Fruit fly (Drosophila melanogaster) whole organism, embryonic: ENCODE measurements around the gene U2af50.
A peak's percentile ranks its signal among the peaks of the same experiment; 100 is the strongest.

ENCODE experiments used
- Antp ChIP-seq: fragments of 200-800 bp; sonication (Bioruptor generic); optimal IDR thresholded peaks from 3 replicates; lab custom pipeline; 2016; ENCODE audit warnings: missing biosample characterization, missing genetic modification characterization
- Bteb2 ChIP-seq: fragments of 200-800 bp; sonication (Bioruptor generic); optimal IDR thresholded peaks from 2 replicates; lab custom pipeline; 2016; ENCODE audit warnings: missing biosample characterization, missing genetic modification characterization
- CG10274 ChIP-seq: fragments of 200-800 bp; sonication (Bioruptor generic); optimal IDR thresholded peaks from 3 replicates; lab custom pipeline; 2017; ENCODE audit warnings: missing biosample characterization, mild to moderate bottlenecking, missing genetic modification characterization
- CG10543 ChIP-seq: fragments of 200-800 bp; sonication (Bioruptor generic); optimal IDR thresholded peaks from 3 replicates; lab custom pipeline; 2017; ENCODE audit warnings: missing biosample characterization, mild to moderate bottlenecking, missing genetic modification characterization, moderate library complexity
- CG15011 ChIP-seq: fragments of 200-800 bp; sonication (Bioruptor generic); optimal IDR thresholded peaks from 3 replicates; lab custom pipeline; 2018; ENCODE audit warnings: missing biosample characterization, mild to moderate bottlenecking, missing genetic modification characterization
- CG1792 ChIP-seq: fragments of 200-800 bp; sonication (Bioruptor generic); optimal IDR thresholded peaks from 2 replicates; lab custom pipeline; 2016; ENCODE audit warnings: missing biosample characterization, missing genetic modification characterization
- CG3065 ChIP-seq: fragments of 200-800 bp; sonication (Bioruptor generic); optimal IDR thresholded peaks from 2 replicates; lab custom pipeline; 2016; ENCODE audit warnings: missing biosample characterization, missing genetic modification characterization
- CG31441 ChIP-seq: fragments of 200-800 bp; sonication (Bioruptor generic); IDR thresholded peaks from 2 replicates; pipeline ENCODE4 v1.3.6; 2022; ENCODE audit warnings: missing biosample characterization, missing genetic modification characterization
- CG33213 ChIP-seq: fragments of 200-800 bp; sonication (Bioruptor generic); optimal IDR thresholded peaks from 3 replicates; lab custom pipeline; 2016; ENCODE audit warnings: missing biosample characterization, missing genetic modification characterization
- CG4328 ChIP-seq: fragments of 200-800 bp; sonication (Bioruptor generic); optimal IDR thresholded peaks from 3 replicates; lab custom pipeline; 2017; ENCODE audit warnings: missing biosample characterization, missing genetic modification reagents, missing genetic modification characterization
- CG4424 ChIP-seq: fragments of 200-800 bp; sonication (Bioruptor generic); optimal IDR thresholded peaks from 3 replicates; lab custom pipeline; 2016; ENCODE audit warnings: missing biosample characterization, missing genetic modification characterization
- CG5180 ChIP-seq: fragments of 200-800 bp; sonication (Bioruptor generic); optimal IDR thresholded peaks from 3 replicates; lab custom pipeline; 2017; ENCODE audit warnings: missing biosample characterization, missing genetic modification characterization, mild to moderate bottlenecking, moderate library complexity, missing genetic modification reagents
- CG5245 ChIP-seq: fragments of 200-800 bp; sonication (Bioruptor generic); optimal IDR thresholded peaks from 3 replicates; lab custom pipeline; 2016; ENCODE audit warnings: missing biosample characterization, missing genetic modification characterization
- CG6854 ChIP-seq: fragments of 200-800 bp; sonication (Bioruptor generic); optimal IDR thresholded peaks from 3 replicates; lab custom pipeline; 2017; ENCODE audit warnings: missing biosample characterization, mild to moderate bottlenecking, missing genetic modification characterization
- CG8478 ChIP-seq: fragments of >200 bp; optimal IDR thresholded peaks from 2 replicates; lab custom pipeline; 2018
- CG9609 ChIP-seq: fragments of 200-800 bp; sonication (Bioruptor generic); optimal IDR thresholded peaks from 3 replicates; lab custom pipeline; 2016; ENCODE audit warnings: missing biosample characterization, missing genetic modification characterization
- Deaf1 ChIP-seq: fragments of 200-800 bp; optimal IDR thresholded peaks from 3 replicates; lab custom pipeline; 2019; ENCODE audit warnings: missing biosample characterization, mild to moderate bottlenecking, missing genetic modification characterization, moderate library complexity
- Doc2 ChIP-seq: fragments of 200-800 bp; sonication (Bioruptor generic); IDR thresholded peaks from 2 replicates; pipeline ENCODE4 v1.3.6; 2022; ENCODE audit warnings: missing biosample characterization, missing genetic modification characterization
- Eip74EF ChIP-seq, 2 experiments: fragments of 200-800 bp in 1 of 2; fragments of >200 bp in 1 of 2; sonication (Bioruptor generic) in 1 of 2; optimal IDR thresholded peaks; 2 replicates each; lab custom pipeline; 2017 to 2019; ENCODE audit warnings: missing biosample characterization in 2 of 2, missing genetic modification characterization in 2 of 2, mild to moderate bottlenecking in 1 of 2, moderate library complexity in 1 of 2
- Ets65A ChIP-seq: fragments of 200-800 bp; sonication (Bioruptor generic); peaks from one replicate; lab custom pipeline; 2016; ENCODE audit warnings: missing biosample characterization, missing genetic modification characterization
- H2.0 ChIP-seq: fragments of 200-800 bp; sonication (Bioruptor generic); IDR thresholded peaks from 2 replicates; pipeline ENCODE4 v1.3.6; 2022; ENCODE audit warnings: missing biosample characterization, missing genetic modification characterization
- Hmx ChIP-seq: fragments of 200-800 bp; sonication (Bioruptor generic); optimal IDR thresholded peaks from 2 replicates; lab custom pipeline; 2016; ENCODE audit warnings: missing biosample characterization, missing genetic modification characterization
- Hr51 ChIP-seq, 2 experiments: fragments of 200-800 bp; sonication (Bioruptor generic); optimal IDR thresholded peaks; 2 replicates in 1 of 2; 3 replicates in 1 of 2; lab custom pipeline; 2016 to 2018; ENCODE audit warnings: missing biosample characterization in 2 of 2, missing genetic modification characterization in 2 of 2, mild to moderate bottlenecking in 1 of 2, moderate library complexity in 1 of 2
- Kr ChIP-seq: fragments of 200-800 bp; sonication (Bioruptor generic); optimal IDR thresholded peaks from 2 replicates; lab custom pipeline; 2017; ENCODE audit warnings: missing biosample characterization, mild to moderate bottlenecking, missing genetic modification characterization
- Lhr ChIP-seq: fragments of 200-800 bp; sonication (Bioruptor generic); optimal IDR thresholded peaks from 3 replicates; lab custom pipeline; 2017; ENCODE audit warnings: mild to moderate bottlenecking, missing biosample characterization, missing genetic modification reagents, missing genetic modification characterization
- Neu2 ChIP-seq: fragments of 200-800 bp; sonication (Bioruptor generic); optimal IDR thresholded peaks from 3 replicates; lab custom pipeline; 2016; ENCODE audit warnings: missing biosample characterization, missing genetic modification characterization, borderline replicate concordance
- Nf-YC ChIP-seq: fragments of 200-800 bp; optimal IDR thresholded peaks from 3 replicates; lab custom pipeline; 2019; ENCODE audit warnings: missing biosample characterization, mild to moderate bottlenecking, missing genetic modification characterization, moderate library complexity
- Pdp1 ChIP-seq, 2 experiments: fragments of 200-800 bp; sonication (Bioruptor generic); optimal IDR thresholded peaks; 3 replicates each; lab custom pipeline; 2016; ENCODE audit warnings: missing biosample characterization in 2 of 2, missing genetic modification characterization in 2 of 2, mild to moderate bottlenecking in 1 of 2, moderate library complexity in 1 of 2
- Scr ChIP-seq: fragments of 200-800 bp; sonication (Bioruptor generic); IDR thresholded peaks from 2 replicates; pipeline ENCODE4 v1.3.6; 2022; ENCODE audit warnings: missing biosample characterization, missing genetic modification characterization; ENCODE audit not compliant: partially characterized antibody
- Sin3A ChIP-seq: fragments of >200 bp; optimal IDR thresholded peaks from 2 replicates; lab custom pipeline; 2018
- Xbp1 ChIP-seq: fragments of 200-800 bp; sonication (Bioruptor generic); optimal IDR thresholded peaks from 3 replicates; lab custom pipeline; 2016; ENCODE audit warnings: missing biosample characterization, mild to moderate bottlenecking, missing genetic modification characterization
- al ChIP-seq: fragments of 200-800 bp; sonication (Bioruptor generic); IDR thresholded peaks from 2 replicates; pipeline ENCODE4 v1.3.6; 2022; ENCODE audit warnings: missing biosample characterization, missing genetic modification characterization
- bab2 ChIP-seq: fragments of 200-800 bp; sonication (Bioruptor generic); optimal IDR thresholded peaks from 2 replicates; lab custom pipeline; 2016; ENCODE audit warnings: missing biosample characterization, missing genetic modification characterization
- bbx ChIP-seq: fragments of 200-800 bp; sonication (Bioruptor generic); IDR thresholded peaks from 2 replicates; pipeline ENCODE4 v1.3.6; 2022; ENCODE audit warnings: missing biosample characterization, missing genetic modification characterization; ENCODE audit not compliant: partially characterized antibody
- cas ChIP-seq: fragments of 200-800 bp; sonication (Bioruptor generic); IDR thresholded peaks from 2 replicates; pipeline ENCODE4 v1.3.6; 2022; ENCODE audit warnings: missing biosample characterization, missing genetic modification characterization
- chif ChIP-seq, 2 experiments: fragments of 200-800 bp; sonication (Bioruptor generic); optimal IDR thresholded peaks; 3 replicates each; lab custom pipeline; 2016; ENCODE audit warnings: missing biosample characterization in 2 of 2, missing genetic modification characterization in 2 of 2
- cwo ChIP-seq: fragments of 200-800 bp; sonication (Bioruptor generic); optimal IDR thresholded peaks from 3 replicates; lab custom pipeline; 2017; ENCODE audit warnings: missing biosample characterization, missing genetic modification characterization, mild to moderate bottlenecking, moderate library complexity, missing genetic modification reagents
- dati ChIP-seq: fragments of 200-800 bp; sonication (Bioruptor generic); IDR thresholded peaks from 2 replicates; pipeline ENCODE4 v1.3.6; 2022; ENCODE audit warnings: missing biosample characterization, missing genetic modification characterization
- dm ChIP-seq: fragments of 200-800 bp; sonication (Bioruptor generic); optimal IDR thresholded peaks from 3 replicates; lab custom pipeline; 2016; ENCODE audit warnings: missing biosample characterization, missing genetic modification characterization
- dpn ChIP-seq, 2 experiments: fragments of 200-800 bp; sonication (Bioruptor generic); optimal IDR thresholded peaks; 3 replicates each; lab custom pipeline; 2016; ENCODE audit warnings: missing biosample characterization in 2 of 2, missing genetic modification characterization in 2 of 2
- fd3F ChIP-seq: fragments of 200-800 bp; sonication (Bioruptor generic); optimal IDR thresholded peaks from 2 replicates; lab custom pipeline; 2018; ENCODE audit warnings: missing biosample characterization, mild to moderate bottlenecking, missing genetic modification characterization, moderate library complexity
- luna ChIP-seq: fragments of 200-800 bp; sonication (Bioruptor generic); optimal IDR thresholded peaks from 2 replicates; lab custom pipeline; 2016; ENCODE audit warnings: missing biosample characterization, missing genetic modification characterization
- pita ChIP-seq: fragments of 200-800 bp; sonication (Bioruptor generic); optimal IDR thresholded peaks from 2 replicates; lab custom pipeline; 2017; ENCODE audit warnings: missing biosample characterization, mild to moderate bottlenecking, missing genetic modification characterization
- rib ChIP-seq: fragments of 200-800 bp; sonication (Bioruptor generic); IDR thresholded peaks from 2 replicates; pipeline ENCODE4 v1.3.6; 2022; ENCODE audit warnings: missing biosample characterization, missing genetic modification characterization
- scrt ChIP-seq: fragments of 200-800 bp; sonication (Bioruptor generic); optimal IDR thresholded peaks from 2 replicates; lab custom pipeline; 2018; ENCODE audit warnings: missing biosample characterization, mild to moderate bottlenecking, missing genetic modification characterization, moderate library complexity
- sqz ChIP-seq: fragments of 200-800 bp; sonication (Bioruptor generic); optimal IDR thresholded peaks from 3 replicates; lab custom pipeline; 2018; ENCODE audit warnings: missing biosample characterization, mild to moderate bottlenecking, missing genetic modification characterization
- wor ChIP-seq: fragments of 200-800 bp; sonication (Bioruptor generic); IDR thresholded peaks from 2 replicates; pipeline ENCODE4 v1.3.6; 2022; ENCODE audit warnings: missing biosample characterization, missing genetic modification characterization
- z ChIP-seq: fragments of 200-800 bp; sonication (Bioruptor generic); IDR thresholded peaks from 3 replicates; pipeline ENCODE4 v1.3.6; 2022; ENCODE audit warnings: missing biosample characterization, missing genetic modification characterization
- zf30C ChIP-seq: fragments of 200-800 bp; sonication (Bioruptor generic); optimal IDR thresholded peaks from 3 replicates; lab custom pipeline; 2018; ENCODE audit warnings: missing biosample characterization, mild to moderate bottlenecking, missing genetic modification characterization

The U2af50 gene

DNA sequence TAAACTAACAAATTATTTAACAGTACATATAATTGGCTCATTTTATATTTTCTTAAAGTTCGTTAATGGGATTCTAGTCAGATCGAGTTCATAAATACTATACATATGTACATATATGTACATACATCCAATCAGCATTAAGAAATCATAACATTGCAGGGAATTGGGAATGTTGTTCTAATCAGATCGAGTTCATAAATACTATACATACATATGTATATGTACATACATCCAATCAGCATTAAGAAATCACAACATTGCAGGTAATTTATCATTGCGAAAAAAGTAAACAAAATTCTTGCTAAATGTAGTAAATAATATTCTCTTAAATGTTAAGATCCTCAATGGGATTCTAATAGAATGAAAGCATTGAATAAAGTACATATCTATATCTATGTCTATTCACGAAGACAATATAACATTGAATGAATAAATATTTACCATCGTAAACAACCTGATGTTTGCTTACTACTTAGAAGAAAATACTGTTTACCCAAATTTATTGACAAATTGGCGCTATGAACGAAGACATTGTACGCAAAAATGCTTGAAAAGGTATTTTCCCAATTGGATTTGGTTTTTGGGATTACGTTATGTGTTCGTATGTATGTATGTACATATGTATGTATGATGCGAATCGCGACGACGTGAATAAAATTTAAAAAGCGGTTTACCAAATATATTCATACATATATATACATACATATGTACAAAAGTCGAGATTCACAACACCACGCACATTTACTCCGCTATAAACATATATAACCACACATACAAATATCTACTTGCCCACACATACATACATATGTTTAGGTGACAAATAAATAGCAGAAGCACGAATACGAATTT lies 25.1 kb upstream of the U2af50 start (continued):
- TF ChIP-seq Ets65A (GFP tag; lab: Kevin White, UChicago): no peak
- peak; percentile 40 for TF ChIP-seq CG3065 (GFP tag; lab: Kevin White, UChicago)
- TF ChIP-seq CG6854 (GFP tag; lab: Kevin White, UChicago): peak; percentile 76
- TF ChIP-seq fd3F: peak; percentile 86
- TF ChIP-seq Xbp1 (GFP tag; lab: Kevin White, UChicago): no peak
- peak; percentile 1 for TF ChIP-seq Hmx (GFP tag; lab: Kevin White, UChicago)
- peak; percentile 74 for TF ChIP-seq bab2 (GFP tag; lab: Kevin White, UChicago)
- no peak for TF ChIP-seq al (GFP tag; lab: Robert Waterston, UW)
- TF ChIP-seq sqz (GFP tag; lab: Kevin White, UChicago): no peak
- no peak for TF ChIP-seq z
- no peak for TF ChIP-seq bbx (GFP tag; lab: Robert Waterston, UW)
- no peak for TF ChIP-seq cas
- TF ChIP-seq pita: no peak
- peak; percentile 37 for TF ChIP-seq CG4424
- no peak for TF ChIP-seq CG9609 (GFP tag; lab: Kevin White, UChicago)
- peak; percentile 68 for TF ChIP-seq luna (GFP tag; lab: Kevin White, UChicago)
- no peak for TF ChIP-seq zf30C
- TF ChIP-seq CG15011 (GFP tag; lab: Kevin White, UChicago): peak; percentile 91
- TF ChIP-seq Neu2 (GFP tag; lab: Kevin White, UChicago): no peak
- peak; percentile 78 for TF ChIP-seq CG5180 (GFP tag; lab: Kevin White, UChicago)
- TF ChIP-seq CG8478 (lab: Kevin White, UChicago): no peak
- TF ChIP-seq chif (GFP tag; optimal IDR thresholded peaks at IDR 0.05; lab: Kevin White, UChicago): peak; percentile 3 to 62
- TF ChIP-seq CG10543 (GFP tag; lab: Kevin White, UChicago): peak; percentile 95
- TF ChIP-seq CG4328 (GFP tag; lab: Kevin White, UChicago): peak; percentile 88
- TF ChIP-seq CG10274 (GFP tag; lab: Kevin White, UChicago): peak; percentile 6
- TF ChIP-seq Antp (GFP tag; lab: Kevin White, UChicago): no peak
- no peak for TF ChIP-seq Sin3A (lab: Kevin White, UChicago)
- no peak for TF ChIP-seq Deaf1 (tag; lab: Kevin White, UChicago)
- peak; percentile 70 for TF ChIP-seq rib (GFP tag; lab: Robert Waterston, UW)
- TF ChIP-seq Kr (GFP tag; lab: Kevin White, UChicago): no peak
- TF ChIP-seq Lhr (GFP tag; lab: Kevin White, UChicago): peak; percentile 32
- peak in 1 of 2 experiments; percentile 4 for TF ChIP-seq Hr51 (GFP tag; optimal IDR thresholded peaks at IDR 0.05; lab: Kevin White, UChicago)
- peak; percentile 72 for TF ChIP-seq Bteb2 (GFP tag; lab: Kevin White, UChicago)
- no peak for TF ChIP-seq Scr
- no peak for TF ChIP-seq dm
- peak; percentile 75 for TF ChIP-seq cwo (GFP tag; lab: Kevin White, UChicago)
- peak; percentile 57 for TF ChIP-seq CG1792 (GFP tag; lab: Kevin White, UChicago)
- TF ChIP-seq Doc2 (GFP tag; lab: Robert Waterston, UW): no peak
- TF ChIP-seq scrt (GFP tag; lab: Kevin White, UChicago): peak; percentile 80
- no peak for TF ChIP-seq wor (GFP tag; lab: Robert Waterston, UW)
- peak; percentile 31 to 60 for TF ChIP-seq Pdp1 (GFP tag; optimal IDR thresholded peaks at IDR 0.05; lab: Kevin White, UChicago)
- peak; percentile 65 for TF ChIP-seq Nf-YC (tag; lab: Kevin White, UChicago)
- no peak for TF ChIP-seq dati (GFP tag; lab: Robert Waterston, UW)
- no peak for TF ChIP-seq H2.0 (GFP tag; lab: Robert Waterston, UW)
- TF ChIP-seq CG33213: peak; percentile 45
- TF ChIP-seq CG5245 (GFP tag; lab: Kevin White, UChicago): peak; percentile 15
- TF ChIP-seq Eip74EF (GFP tag; optimal IDR thresholded peaks at IDR 0.05; lab: Kevin White, UChicago): peak in 1 of 2 experiments; percentile 83
- no peak; the same call in 1 of the 2 replicates for TF ChIP-seq CG31441 (GFP tag; lab: Robert Waterston, UW)
- TF ChIP-seq dpn (GFP tag; optimal IDR thresholded peaks at IDR 0.05; lab: Kevin White, UChicago): peak; percentile 28 to 60
